Worm (Caenorhabditis elegans): ENCODE data around the gene Y39B6A.9.

Gene Y39B6A.9

DNA sequence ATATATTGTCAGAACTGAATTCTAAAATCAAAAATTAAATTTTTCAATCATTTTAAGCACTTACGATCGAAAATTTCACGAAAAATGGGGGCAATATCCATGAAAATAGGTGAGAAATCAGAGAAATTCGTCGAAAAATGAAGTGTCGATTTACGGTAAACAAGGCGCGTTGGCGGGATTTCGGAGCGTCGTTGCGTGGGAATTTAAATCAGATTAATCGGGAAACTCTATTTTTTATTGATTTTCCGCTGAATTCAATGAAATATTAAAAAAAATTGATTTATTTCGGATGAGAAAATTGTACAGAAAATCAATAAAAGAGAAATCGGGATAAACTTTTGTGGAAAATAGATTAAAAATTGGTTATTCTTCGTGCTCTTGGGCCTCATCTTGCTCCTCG lies 17.0 kb upstream of the Y39B6A.9 start, which contains the start of gene Y39B6A.13:
TSS of gene Y39B6A.13 (minus strand) at position 166 of the 400 bp plus-strand sequence.
- TF ChIP-seq lsy-2 (tag; optimal IDR thresholded peaks at IDR 0.05) (peak in 1 of 2 experiments; percentile 52), mxl-3 (GFP tag; optimal IDR thresholded peaks at IDR 0.05) (no peak), nhr-28 (tag; optimal IDR thresholded peaks at IDR 0.05) (peak; percentile 30), mep-1 (tag; optimal IDR thresholded peaks at IDR 0.05) (peak; percentile 43), ztf-11 (tag; optimal IDR thresholded peaks at IDR 0.05) (no peak), egl-43 (GFP tag; IDR thresholded peaks at IDR 0.05) (no peak), snpc-4 (tag; optimal IDR thresholded peaks at IDR 0.05) (no peak), ctbp-1 (GFP tag; IDR thresholded peaks at IDR 0.05) (no peak), spr-3 (GFP tag; optimal IDR thresholded peaks at IDR 0.05) (no peak), aha-1 (tag) (peak; percentile 12), madf-5 (GFP tag; IDR thresholded peaks at IDR 0.05) (no peak), madf-9 (GFP tag; conservative IDR thresholded peaks at IDR 0.05) (no peak), lin-38 (GFP tag; IDR thresholded peaks at IDR 0.05) (peak; percentile 23; the same call in 1 of the 2 replicates), dve-1 (tag; optimal IDR thresholded peaks at IDR 0.05; ENCODE audit: insufficient read depth) (no peak), mes-2 (tag; optimal IDR thresholded peaks at IDR 0.05; ENCODE audit: poor library complexity, severe bottlenecking) (peak; percentile 62), dpl-1 (GFP tag; optimal IDR thresholded peaks at IDR 0.05) (peak; percentile 82), R02D3.7 (tag; optimal IDR thresholded peaks at IDR 0.05) (peak; percentile 78), rbr-2 (tag; optimal IDR thresholded peaks at IDR 0.05) (no peak), lim-7 (GFP tag; IDR thresholded peaks at IDR 0.05) (no peak), F26F4.8 (GFP tag; conservative IDR thresholded peaks at IDR 0.05) (no peak), Y105C5A.15 (GFP tag; IDR thresholded peaks at IDR 0.05) (no peak), Y48G9A.11 (GFP tag; IDR thresholded peaks at IDR 0.05) (peak; percentile 99), F37D6.2 (tag; optimal IDR thresholded peaks at IDR 0.05) (no peak), daf-16 (GFP tag; optimal IDR thresholded peaks at IDR 0.05) (no peak), daf-16 (tag; optimal IDR thresholded peaks at IDR 0.05) (no peak), T20F7.1 (GFP tag; optimal IDR thresholded peaks at IDR 0.05) (peak; percentile 97), dmd-9 (GFP tag; IDR thresholded peaks at IDR 0.05) (no peak), ceh-20 (GFP tag; IDR thresholded peaks at IDR 0.05) (no peak)

DNA sequence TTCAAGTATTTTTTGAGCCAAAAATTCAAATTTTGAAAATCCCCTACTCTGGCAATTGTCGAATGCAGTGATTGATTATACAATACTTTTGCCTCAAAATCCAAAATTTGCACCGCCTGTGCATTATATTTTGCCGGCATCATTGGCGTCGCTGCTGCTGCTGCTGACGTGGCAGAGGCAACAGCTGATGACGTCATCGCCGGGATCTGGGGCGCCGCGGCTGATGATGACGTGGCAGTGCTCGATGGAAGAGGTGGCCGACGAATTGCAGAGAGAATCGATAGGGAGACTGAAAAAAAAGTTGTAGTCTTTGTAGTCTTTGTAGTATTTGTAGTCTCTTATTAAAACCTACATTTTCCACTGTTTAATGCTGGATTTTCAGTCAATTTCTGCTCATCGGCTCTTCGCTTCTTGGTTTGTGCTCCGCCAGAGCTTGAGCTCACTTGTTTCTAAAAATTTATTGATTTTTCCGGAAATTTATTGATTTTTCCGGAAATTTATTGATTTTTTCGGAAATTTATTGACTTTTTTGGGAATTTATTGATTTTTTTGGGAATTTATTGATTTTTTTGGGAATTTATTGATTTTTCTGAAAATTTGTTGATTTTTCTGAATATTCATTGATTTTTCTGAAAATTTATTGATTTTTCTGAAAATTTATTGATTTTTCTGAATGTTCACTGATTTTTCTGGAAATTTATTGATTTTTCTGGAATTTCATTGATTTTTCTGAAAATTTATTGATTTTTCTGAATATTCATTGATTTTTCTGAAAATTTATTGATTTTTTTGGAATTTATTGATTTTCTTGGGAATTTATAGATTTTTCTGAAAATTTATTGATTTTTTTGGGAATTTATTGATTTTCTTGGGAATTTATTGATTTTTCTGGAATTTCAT lies 15.3 kb upstream of the Y39B6A.9 start:
- TF ChIP-seq rbr-2 (tag; optimal IDR thresholded peaks at IDR 0.05) (no peak), mes-2 (tag; optimal IDR thresholded peaks at IDR 0.05; ENCODE audit: poor library complexity, severe bottlenecking) (no peak), tag-97 (GFP tag; IDR thresholded peaks at IDR 0.05) (no peak), zfp-2 (tag; optimal IDR thresholded peaks at IDR 0.05) (no peak), hlh-30 (tag; optimal IDR thresholded peaks at IDR 0.05; ENCODE audit: insufficient read depth) (no peak), ceh-28 (tag; optimal IDR thresholded peaks at IDR 0.05) (peak; percentile 56), lin-15B (tag; optimal IDR thresholded peaks at IDR 0.05) (no peak), ama-1 (optimal IDR thresholded peaks at IDR 0.05) (no peak), php-3 (GFP tag; IDR thresholded peaks at IDR 0.05) (no peak), lin-13 (GFP tag; optimal IDR thresholded peaks at IDR 0.05) (no peak), nhr-76 (tag; optimal IDR thresholded peaks at IDR 0.05) (no peak), nhr-28 (tag; optimal IDR thresholded peaks at IDR 0.05) (no peak), aha-1 (tag) (no peak), pha-4 (GFP tag; IDR thresholded peaks at IDR 0.05) (no peak), pha-4 (tag; optimal IDR thresholded peaks at IDR 0.05) (no peak), nhr-77 (tag; optimal IDR thresholded peaks at IDR 0.05) (no peak), madf-5 (GFP tag; IDR thresholded peaks at IDR 0.05) (no peak), T26A8.4 (GFP tag; IDR thresholded peaks at IDR 0.05) (no peak), set-16 (GFP tag; IDR thresholded peaks at IDR 0.05) (peak; percentile 66)
